Fruit fly (Drosophila melanogaster) whole organism, pupa: Measurements from ENCODE around the gene Top1.

ENCODE experiments used
- CG10348 ChIP-seq: fragments of 200-800 bp; sonication (Bioruptor generic); IDR thresholded peaks from 2 replicates; pipeline ENCODE4 v1.3.6; 2022; ENCODE audit warnings: missing biosample characterization, missing genetic modification characterization
- CG13204 ChIP-seq: fragments of 200-800 bp; sonication (Bioruptor generic); optimal IDR thresholded peaks from 2 replicates; lab custom pipeline; 2018; ENCODE audit warnings: missing biosample characterization, mild to moderate bottlenecking, missing genetic modification characterization, moderate library complexity
- CG15710 ChIP-seq: fragments of 200-800 bp; sonication (Bioruptor generic); optimal IDR thresholded peaks from 2 replicates; lab custom pipeline; 2018; ENCODE audit warnings: missing biosample characterization, mild to moderate bottlenecking, missing genetic modification characterization, moderate library complexity
- CG32121 ChIP-seq: fragments of 200-800 bp; sonication (Bioruptor generic); IDR thresholded peaks from 2 replicates; pipeline ENCODE4 v1.3.6; 2022; ENCODE audit warnings: missing biosample characterization, missing genetic modification characterization
- CG34367 ChIP-seq: fragments of 200-800 bp; sonication (Bioruptor generic); optimal IDR thresholded peaks from 2 replicates; lab custom pipeline; 2018; ENCODE audit warnings: missing biosample characterization, mild to moderate bottlenecking, missing genetic modification characterization
- EcR ChIP-seq: fragments of 200-800 bp; sonication (Bioruptor generic); optimal IDR thresholded peaks from 3 replicates; lab custom pipeline; 2019; ENCODE audit warnings: missing biosample characterization, missing genetic modification characterization, mild to moderate bottlenecking, moderate library complexity, missing genetic modification reagents
- Pif1A ChIP-seq: fragments of 200-800 bp; sonication (Bioruptor generic); optimal IDR thresholded peaks from 3 replicates; lab custom pipeline; 2016; ENCODE audit warnings: missing biosample characterization, missing genetic modification characterization
- Snoo ChIP-seq: fragments of 200-800 bp; sonication (Bioruptor generic); optimal IDR thresholded peaks from 3 replicates; lab custom pipeline; 2017; ENCODE audit warnings: missing biosample characterization, mild to moderate bottlenecking, missing genetic modification characterization, inconsistent platforms
- fd96Ca ChIP-seq: fragments of 200-800 bp; sonication (Bioruptor generic); IDR thresholded peaks from 3 replicates; pipeline ENCODE4 v1.3.6; 2022; ENCODE audit warnings: missing biosample characterization, missing genetic modification characterization

DNA sequence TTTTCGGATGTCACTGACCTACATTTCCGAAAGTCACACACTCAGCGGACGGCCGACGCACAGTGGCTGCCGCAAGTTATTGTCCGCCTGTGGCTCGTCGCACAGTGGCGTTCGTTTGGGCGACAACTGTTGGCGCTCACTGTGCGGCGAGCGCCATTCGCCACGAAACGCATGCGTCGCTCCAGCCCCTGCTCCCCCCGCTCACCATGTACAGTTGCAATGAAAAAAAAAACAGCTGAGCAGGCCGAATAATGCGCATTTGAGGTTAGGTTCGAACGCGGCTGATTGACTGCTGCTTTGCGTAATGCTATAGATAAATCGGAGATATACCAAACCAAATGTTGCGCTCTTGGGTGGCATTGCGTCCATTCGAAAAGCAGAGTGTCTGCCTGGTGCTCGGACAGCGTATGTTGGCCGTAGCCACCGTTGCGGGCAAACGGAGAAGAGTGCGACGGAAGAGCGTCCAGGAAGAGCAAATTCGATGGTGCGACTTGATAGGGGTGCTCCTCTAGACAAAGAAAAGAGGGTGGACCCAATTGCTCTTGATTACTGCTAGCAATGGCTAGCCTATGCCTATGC is 4.1 kb downstream of the Top1 start:
- TF ChIP-seq CG32121 (GFP tag; lab: Robert Waterston, UW): peak; percentile 89
- peak; percentile 62; the same call in 1 of the 2 replicates for TF ChIP-seq CG10348 (GFP tag; lab: Robert Waterston, UW)
- TF ChIP-seq CG15710 (tag; lab: Kevin White, UChicago): peak; percentile 37
- peak; percentile 66 for TF ChIP-seq CG13204
- TF ChIP-seq EcR: peak; percentile 88
- TF ChIP-seq Pif1A (GFP tag; lab: Kevin White, UChicago): peak; percentile 68
- TF ChIP-seq CG34367 (tag; lab: Kevin White, UChicago): peak; percentile 35
- peak; percentile 86 for TF ChIP-seq fd96Ca (GFP tag; lab: Robert Waterston, UW)
- TF ChIP-seq Snoo: peak; percentile 76
